Worm (Caenorhabditis elegans): ENCODE data around the gene F33H12.7.

DNA sequence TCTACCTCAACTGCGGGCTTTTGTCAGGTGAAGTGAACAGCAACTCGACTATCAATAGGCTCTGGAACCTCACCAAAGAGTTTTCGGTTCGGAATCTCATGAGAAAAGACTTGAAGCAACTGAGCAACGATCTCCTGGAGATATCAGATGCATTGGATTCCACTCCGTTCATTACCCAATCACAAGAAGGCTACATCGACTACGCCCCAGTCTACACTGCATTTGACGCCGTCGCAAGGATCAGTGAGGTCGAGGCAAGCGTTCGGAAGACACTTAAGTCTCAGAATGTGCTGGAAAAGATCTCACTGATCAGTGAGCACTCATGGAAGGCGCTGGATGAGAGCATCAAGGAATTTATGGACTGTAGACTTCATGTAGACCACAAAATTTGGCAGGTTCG is 8.5 kb downstream of the F33H12.7 start:
- TF ChIP-seq elt-1 (tag; optimal IDR thresholded peaks at IDR 0.05) = no peak
- no peak for TF ChIP-seq ceh-82 (tag; optimal IDR thresholded peaks at IDR 0.05)
- TF ChIP-seq lin-39 (tag; optimal IDR thresholded peaks at IDR 0.05) = no peak
- TF ChIP-seq nfya-1 (tag; optimal IDR thresholded peaks at IDR 0.05; ENCODE audit: insufficient read depth) = no peak
- no peak for TF ChIP-seq fos-1 (tag; optimal IDR thresholded peaks at IDR 0.05)
- no peak for TF ChIP-seq nhr-25 (tag; optimal IDR thresholded peaks at IDR 0.05)
- no peak for TF ChIP-seq ztf-4 (tag; optimal IDR thresholded peaks at IDR 0.05)

Data from whole organism, L3 larva.